Worm (Caenorhabditis elegans): Measurements from ENCODE around the gene tbx-2.

Gene tbx-2

ce11 chrIII:5102616-5103015 lies 33.5 kb downstream of the tbx-2 start, which contains the start of gene F54D8.6 (continued):
- TF ChIP-seq lin-15B (tag; optimal IDR thresholded peaks at IDR 0.05), result peak; percentile 64
- no peak for TF ChIP-seq hlh-17 (GFP tag; optimal IDR thresholded peaks at IDR 0.05; ENCODE audit: borderline replicate concordance)
- TF ChIP-seq elt-3 (tag; optimal IDR thresholded peaks at IDR 0.05), result peak in 1 of 6 experiments; percentile 31
- TF ChIP-seq fkh-10 (GFP tag; optimal IDR thresholded peaks at IDR 0.05), result no peak
- peak; percentile 32 for TF ChIP-seq pax-3 (tag; optimal IDR thresholded peaks at IDR 0.05)
- no peak for TF ChIP-seq unc-30 (tag; optimal IDR thresholded peaks at IDR 0.05)
- peak; percentile 56 for TF ChIP-seq lir-3 (tag; optimal IDR thresholded peaks at IDR 0.05; ENCODE audit: poor library complexity)
- no peak for TF ChIP-seq ceh-90 (tag; optimal IDR thresholded peaks at IDR 0.05)
- TF ChIP-seq F16B12.6 (tag; optimal IDR thresholded peaks at IDR 0.05), result peak; percentile 37
- TF ChIP-seq nhr-19 (GFP tag; conservative IDR thresholded peaks at IDR 0.05), result peak; percentile 37; the same call in 1 of the 2 replicates
- no peak for TF ChIP-seq irx-1 (tag; optimal IDR thresholded peaks at IDR 0.05)
- TF ChIP-seq Y116A8C.19 (tag; optimal IDR thresholded peaks at IDR 0.05; ENCODE audit: borderline replicate concordance), result no peak
- TF ChIP-seq ztf-11 (tag; optimal IDR thresholded peaks at IDR 0.05), result peak in 1 of 2 experiments; percentile 44
- TF ChIP-seq ets-5 (GFP tag; IDR thresholded peaks at IDR 0.05), result no peak
- TF ChIP-seq egl-27 (tag; optimal IDR thresholded peaks at IDR 0.05), result no peak
- peak; percentile 14 for TF ChIP-seq fos-1 (tag; optimal IDR thresholded peaks at IDR 0.05)
- TF ChIP-seq nhr-90 (tag; optimal IDR thresholded peaks at IDR 0.05; ENCODE audit: poor library complexity), result peak; percentile 36
- TF ChIP-seq ces-1 (GFP tag; optimal IDR thresholded peaks at IDR 0.05), result no peak
- TF ChIP-seq tlp-1 (tag; optimal IDR thresholded peaks at IDR 0.05), result no peak
- peak; percentile 44 to 73 (median 63) for TF ChIP-seq dpl-1 (GFP tag; optimal IDR thresholded peaks at IDR 0.05)
- TF ChIP-seq ztf-4 (tag; optimal IDR thresholded peaks at IDR 0.05), result no peak
- TF ChIP-seq nhr-20 (tag; optimal IDR thresholded peaks at IDR 0.05), result peak; percentile 47
- TF ChIP-seq blmp-1 (tag; optimal IDR thresholded peaks at IDR 0.05), result peak; percentile 43
- TF ChIP-seq efl-1 (optimal IDR thresholded peaks at IDR 0.05), result peak; percentile 74 to 76
- TF ChIP-seq efl-1 (GFP tag; optimal IDR thresholded peaks at IDR 0.05 in 1 of 2), result peak; percentile 65 to 95
- peak in 1 of 2 experiments; percentile 28 for TF ChIP-seq mdl-1 (tag; optimal IDR thresholded peaks at IDR 0.05)
- TF ChIP-seq dsc-1 (tag; optimal IDR thresholded peaks at IDR 0.05), result no peak
- TF ChIP-seq tbx-2 (tag; optimal IDR thresholded peaks at IDR 0.05), result peak; percentile 23
- peak; percentile 26 for TF ChIP-seq fkh-8 (tag; optimal IDR thresholded peaks at IDR 0.05)
- peak; percentile 82 for TF ChIP-seq rnt-1 (tag; optimal IDR thresholded peaks at IDR 0.05)
- TF ChIP-seq xbp-1 (tag; optimal IDR thresholded peaks at IDR 0.05), result peak; percentile 46
- TF ChIP-seq pqm-1 (tag; optimal IDR thresholded peaks at IDR 0.05), result no peak
- TF ChIP-seq C16A3.4 (tag; optimal IDR thresholded peaks at IDR 0.05), result peak; percentile 77
- no peak for TF ChIP-seq aha-1 (tag; optimal IDR thresholded peaks at IDR 0.05)
- TF ChIP-seq nhr-28 (tag; optimal IDR thresholded peaks at IDR 0.05), result no peak
- TF ChIP-seq isw-1 (GFP tag; IDR thresholded peaks at IDR 0.05), result peak; percentile 27; the same call in 1 of the 2 replicates
- peak; percentile 13 to 49 (median 39) for TF ChIP-seq ceh-82 (tag; optimal IDR thresholded peaks at IDR 0.05)

- TF ChIP-seq fkh-8 (tag; optimal IDR thresholded peaks at IDR 0.05) (no peak), unc-98 (GFP tag; IDR thresholded peaks at IDR 0.05) (no peak), lin-14 (GFP tag; optimal IDR thresholded peaks at IDR 0.05) (no peak)
Measured at ce11 chrIII:5099500-5099899, 36.6 kb downstream of the tbx-2 start.

ce11 chrIII:5098740-5099276 lies 37.3 kb downstream of the tbx-2 start:
- TF ChIP-seq swsn-7 (tag; optimal IDR thresholded peaks at IDR 0.05), result no peak
- TF ChIP-seq ces-1 (GFP tag; optimal IDR thresholded peaks at IDR 0.05), result no peak
- TF ChIP-seq ztf-4 (tag; optimal IDR thresholded peaks at IDR 0.05), result no peak
- no peak for TF ChIP-seq elt-3 (tag; optimal IDR thresholded peaks at IDR 0.05)
- TF ChIP-seq mep-1 (tag; optimal IDR thresholded peaks at IDR 0.05), result no peak
- no peak for TF ChIP-seq sptf-1 (tag; optimal IDR thresholded peaks at IDR 0.05)
- no peak for TF ChIP-seq egl-27 (tag; optimal IDR thresholded peaks at IDR 0.05)
- no peak for TF ChIP-seq ceh-8 (GFP tag; optimal IDR thresholded peaks at IDR 0.05)
- TF ChIP-seq fos-1 (tag; optimal IDR thresholded peaks at IDR 0.05), result no peak
- TF ChIP-seq alr-1 (tag; optimal IDR thresholded peaks at IDR 0.05; ENCODE audit: borderline replicate concordance), result no peak
- TF ChIP-seq nhr-76 (tag; optimal IDR thresholded peaks at IDR 0.05), result no peak
- no peak for TF ChIP-seq aha-1 (tag; optimal IDR thresholded peaks at IDR 0.05)
- no peak for TF ChIP-seq pag-3 (tag; optimal IDR thresholded peaks at IDR 0.05; ENCODE audit: borderline replicate concordance, insufficient read depth)
- no peak for TF ChIP-seq C34B4.2 (tag; optimal IDR thresholded peaks at IDR 0.05)
- no peak for TF ChIP-seq jun-1 (tag; optimal IDR thresholded peaks at IDR 0.05)
- no peak for TF ChIP-seq F16B12.6 (tag; optimal IDR thresholded peaks at IDR 0.05)
- TF ChIP-seq pax-3 (tag; optimal IDR thresholded peaks at IDR 0.05), result no peak
